Worm (Caenorhabditis elegans) whole organism, young adult: ENCODE results near the gene nspb-12.
A peak's percentile ranks its signal among the peaks of the same experiment; 100 is the strongest.

Experiments used
- B0035.1 ChIP-seq: sonication (generic microtip); optimal IDR thresholded peaks from 2 replicates; lab custom pipeline; 2016; ENCODE audit warnings: missing genetic modification characterization, mild to moderate bottlenecking, missing compliant biosample characterization, missing genotype, missing genetic modification reagents
- B0261.1 ChIP-seq: sonication (generic microtip); optimal IDR thresholded peaks from 2 replicates; lab custom pipeline; 2016; ENCODE audit warnings: mild to moderate bottlenecking, missing genetic modification characterization, moderate library complexity, missing compliant biosample characterization
- B0336.3 ChIP-seq: fragments of 200-800 bp; sonication (Bioruptor generic); IDR thresholded peaks from 2 replicates; pipeline ENCODE4 v1.3.6; 2022; ENCODE audit warnings: missing genetic modification characterization, missing compliant biosample characterization
- C17E4.6 ChIP-seq: fragments of 200-800 bp; sonication (Bioruptor generic); IDR thresholded peaks from 2 replicates; pipeline ENCODE4 v1.3.6; 2022; ENCODE audit warnings: missing genetic modification reagents, missing genetic modification characterization, missing compliant biosample characterization
- D2030.7 ChIP-seq: fragments of 200-800 bp; sonication (Bioruptor generic); IDR thresholded peaks from 2 replicates; pipeline ENCODE4 v1.3.6; 2022; ENCODE audit warnings: missing genetic modification reagents, missing genetic modification characterization, missing compliant biosample characterization
- F10E7.11 ChIP-seq: sonication (generic microtip); optimal IDR thresholded peaks from 2 replicates; lab custom pipeline; 2017; ENCODE audit warnings: mild to moderate bottlenecking, missing genetic modification characterization, moderate library complexity, missing compliant biosample characterization
- F22D6.2 ChIP-seq: sonication (generic microtip); optimal IDR thresholded peaks from 2 replicates; lab custom pipeline; 2016; ENCODE audit warnings: mild to moderate bottlenecking, missing genetic modification characterization, missing compliant biosample characterization
- F37B4.10 ChIP-seq: fragments of 200-800 bp; sonication (Bioruptor generic); IDR thresholded peaks from 2 replicates; pipeline ENCODE4 v1.3.6; 2022; ENCODE audit warnings: missing genetic modification characterization, missing compliant biosample characterization
- F52B5.7 ChIP-seq: sonication (generic microtip); optimal IDR thresholded peaks from 2 replicates; lab custom pipeline; 2016; ENCODE audit warnings: mild to moderate bottlenecking, missing genetic modification characterization, missing compliant biosample characterization
- T26A5.8 ChIP-seq: sonication (generic microtip); optimal IDR thresholded peaks from 2 replicates; lab custom pipeline; 2016; ENCODE audit warnings: missing genetic modification characterization, missing compliant biosample characterization
- Y53F4B.3 ChIP-seq: fragments of 200-800 bp; sonication (Bioruptor generic); IDR thresholded peaks from 2 replicates; pipeline ENCODE4 v1.3.6; 2022; ENCODE audit warnings: missing genetic modification reagents, missing genetic modification characterization, missing compliant biosample characterization
- Y53G8AR.9 ChIP-seq: fragments of 200-800 bp; sonication (Bioruptor generic); conservative IDR thresholded peaks from 2 replicates; pipeline ENCODE4 v1.3.6; 2022; ENCODE audit warnings: missing genetic modification reagents, missing genetic modification characterization, missing compliant biosample characterization
- Y56A3A.18 ChIP-seq: fragments of 200-800 bp; sonication (Bioruptor generic); IDR thresholded peaks from 2 replicates; pipeline ENCODE4 v1.3.6; 2022; ENCODE audit warnings: missing genetic modification reagents, missing genetic modification characterization, missing compliant biosample characterization
- Y67H2A.10 ChIP-seq: fragments of 200-800 bp; sonication (Bioruptor generic); conservative IDR thresholded peaks from 2 replicates; pipeline ENCODE4 v1.3.6; 2022; ENCODE audit warnings: missing genetic modification reagents, missing genetic modification characterization, missing compliant biosample characterization
- Y95B8A.8 ChIP-seq: fragments of 200-800 bp; sonication (Bioruptor generic); IDR thresholded peaks from 2 replicates; pipeline ENCODE4 v1.3.6; 2022; ENCODE audit warnings: missing genetic modification reagents, missing genetic modification characterization, missing compliant biosample characterization
- akir-1 ChIP-seq: fragments of 200-800 bp; sonication (Bioruptor generic); optimal IDR thresholded peaks from 2 replicates; lab custom pipeline; 2018; ENCODE audit warnings: mild to moderate bottlenecking, missing genetic modification characterization, moderate library complexity, missing compliant biosample characterization
- atf-7 ChIP-seq: sonication (generic microtip); optimal IDR thresholded peaks from 2 replicates; lab custom pipeline; 2017; ENCODE audit warnings: mild to moderate bottlenecking, missing genetic modification characterization, missing compliant biosample characterization
- bed-2 ChIP-seq: fragments of 200-800 bp; sonication (Bioruptor generic); IDR thresholded peaks from 2 replicates; pipeline ENCODE4 v1.3.6; 2022; ENCODE audit warnings: missing genetic modification reagents, missing genetic modification characterization, missing compliant biosample characterization
- ccch-3 ChIP-seq: fragments of 200-800 bp; sonication (Bioruptor generic); optimal IDR thresholded peaks from 2 replicates; lab custom pipeline; 2018; ENCODE audit warnings: mild to moderate bottlenecking, missing genetic modification characterization, missing compliant biosample characterization
- cebp-2 ChIP-seq: fragments of 200-800 bp; sonication (Bioruptor generic); IDR thresholded peaks from 2 replicates; pipeline ENCODE4 v1.3.6; 2022; ENCODE audit warnings: missing genetic modification characterization, missing compliant biosample characterization
- ceh-100 ChIP-seq: fragments of 200-800 bp; sonication (Bioruptor generic); IDR thresholded peaks from 2 replicates; pipeline ENCODE4 v1.3.6; 2022; ENCODE audit warnings: missing genetic modification reagents, missing genetic modification characterization, missing compliant biosample characterization
- ceh-40 ChIP-seq: fragments of 200-800 bp; sonication (Bioruptor generic); IDR thresholded peaks from 2 replicates; pipeline ENCODE4 v1.3.6; 2022; ENCODE audit warnings: missing genetic modification characterization, missing compliant biosample characterization
- efl-1 ChIP-seq: fragments of 150-350 bp; optimal IDR thresholded peaks from 2 replicates; lab custom pipeline; 2014; ENCODE audit warnings: missing biosample characterization, missing genetic modification reagents, missing genetic modification characterization
- egl-18 ChIP-seq: fragments of 200-800 bp; sonication (Bioruptor generic); IDR thresholded peaks from 2 replicates; pipeline ENCODE4 v1.3.6; 2022; ENCODE audit warnings: missing genetic modification reagents, missing genetic modification characterization, missing compliant biosample characterization
- egrh-3 ChIP-seq: fragments of 200-800 bp; sonication (Bioruptor generic); IDR thresholded peaks from 2 replicates; pipeline ENCODE4 v1.3.6; 2022; ENCODE audit warnings: missing genetic modification reagents, missing genetic modification characterization, missing compliant biosample characterization
- fkh-3 ChIP-seq: sonication (generic microtip); optimal IDR thresholded peaks from 2 replicates; lab custom pipeline; 2016; ENCODE audit warnings: mild to moderate bottlenecking, missing genetic modification characterization, missing compliant biosample characterization
- gei-17 ChIP-seq: fragments of 200-800 bp; sonication (Bioruptor generic); optimal IDR thresholded peaks from 2 replicates; lab custom pipeline; 2018; ENCODE audit warnings: mild to moderate bottlenecking, missing genetic modification characterization, missing compliant biosample characterization
- him-1 ChIP-seq: sonication (generic microtip); optimal IDR thresholded peaks from 2 replicates; lab custom pipeline; 2016; ENCODE audit warnings: missing genotype, missing genetic modification reagents, missing genetic modification characterization, missing compliant biosample characterization
- hsf-1 ChIP-seq: fragments of 200-800 bp; sonication (Bioruptor generic); IDR thresholded peaks from 2 replicates; pipeline ENCODE4 v1.3.6; 2022; ENCODE audit warnings: missing genetic modification reagents, missing genetic modification characterization, missing compliant biosample characterization
- lir-1 ChIP-seq: fragments of 200-800 bp; sonication (Bioruptor generic); conservative IDR thresholded peaks from 2 replicates; pipeline ENCODE4 v1.3.6; 2022; ENCODE audit warnings: missing genetic modification reagents, missing genetic modification characterization, missing compliant biosample characterization
- lsl-1 ChIP-seq: fragments of 200-800 bp; sonication (Bioruptor generic); optimal IDR thresholded peaks from 2 replicates; lab custom pipeline; 2018; ENCODE audit warnings: mild to moderate bottlenecking, missing genetic modification characterization, moderate library complexity, missing compliant biosample characterization
- madf-10 ChIP-seq: sonication (generic microtip); optimal IDR thresholded peaks from 2 replicates; lab custom pipeline; 2016; ENCODE audit warnings: mild to moderate bottlenecking, missing genetic modification characterization, missing compliant biosample characterization
- madf-8 ChIP-seq: fragments of 200-800 bp; sonication (Bioruptor generic); conservative IDR thresholded peaks from 2 replicates; pipeline ENCODE4 v1.3.6; 2022; ENCODE audit warnings: missing genetic modification reagents, missing genetic modification characterization, missing compliant biosample characterization
- mcd-1 ChIP-seq: fragments of 200-800 bp; sonication (Bioruptor generic); IDR thresholded peaks from 2 replicates; pipeline ENCODE4 v1.3.6; 2022; ENCODE audit warnings: missing genetic modification reagents, missing genetic modification characterization, missing compliant biosample characterization
- nhr-80 ChIP-seq: sonication (generic microtip); optimal IDR thresholded peaks from 2 replicates; lab custom pipeline; 2016; ENCODE audit warnings: missing genetic modification characterization, missing compliant biosample characterization
- pbrm-1 ChIP-seq: fragments of 200-800 bp; sonication (Bioruptor generic); IDR thresholded peaks from 2 replicates; pipeline ENCODE4 v1.3.6; 2022; ENCODE audit warnings: missing genetic modification reagents, missing genetic modification characterization, missing compliant biosample characterization
- pha-4 ChIP-seq: fragments of 150-350 bp; sonication (generic microtip); optimal IDR thresholded peaks from 2 replicates; lab custom pipeline; 2014; ENCODE audit warnings: missing biosample characterization, missing genetic modification reagents, missing genetic modification characterization
- rcor-1 ChIP-seq: fragments of 200-800 bp; sonication (Bioruptor generic); IDR thresholded peaks from 2 replicates; pipeline ENCODE4 v1.3.6; 2022; ENCODE audit warnings: missing genetic modification reagents, missing genetic modification characterization, missing compliant biosample characterization
- repo-1 ChIP-seq: sonication (generic microtip); optimal IDR thresholded peaks from 2 replicates; lab custom pipeline; 2017; ENCODE audit warnings: mild to moderate bottlenecking, missing genetic modification characterization, missing compliant biosample characterization
- sea-2 ChIP-seq: fragments of 200-800 bp; sonication (Bioruptor generic); IDR thresholded peaks from 2 replicates; pipeline ENCODE4 v1.3.6; 2022; ENCODE audit warnings: missing genetic modification characterization, missing compliant biosample characterization
- snpc-1.3 ChIP-seq: sonication (generic microtip); optimal IDR thresholded peaks from 2 replicates; lab custom pipeline; 2017; ENCODE audit warnings: missing genetic modification characterization, mild to moderate bottlenecking, missing compliant biosample characterization, antibody characterized with exemption, moderate library complexity, missing genotype, missing genetic modification reagents; ENCODE audit not compliant: insufficient read depth
- snpc-3.4 ChIP-seq: sonication (generic microtip); optimal IDR thresholded peaks from 2 replicates; lab custom pipeline; 2017; ENCODE audit warnings: missing genetic modification characterization, mild to moderate bottlenecking, missing compliant biosample characterization, antibody characterized with exemption, moderate library complexity, missing genotype, missing genetic modification reagents
- snpc-4 ChIP-seq, 5 experiments: fragments of 150-350 bp in 1 of 5; sonication (generic microtip) in 4 of 5; optimal IDR thresholded peaks; 2 replicates each; lab custom pipeline; 2014 to 2018; ENCODE audit warnings: missing genetic modification characterization in 5 of 5, missing biosample characterization in 3 of 5, antibody characterized with exemption in 2 of 5, mild to moderate bottlenecking in 2 of 5, missing compliant biosample characterization in 2 of 5, missing genotype in 2 of 5, moderate library complexity in 2 of 5, missing genetic modification reagents in 1 of 5
- sptf-2 ChIP-seq: fragments of 200-800 bp; sonication (Bioruptor generic); optimal IDR thresholded peaks from 2 replicates; lab custom pipeline; 2018; ENCODE audit warnings: mild to moderate bottlenecking, missing genetic modification characterization, missing compliant biosample characterization
- tbx-9 ChIP-seq: sonication (generic microtip); optimal IDR thresholded peaks from 2 replicates; lab custom pipeline; 2016; ENCODE audit warnings: borderline replicate concordance, missing genetic modification characterization, inconsistent platforms, missing compliant biosample characterization
- tlf-1 ChIP-seq: fragments of 200-800 bp; sonication (Bioruptor generic); optimal IDR thresholded peaks from 2 replicates; lab custom pipeline; 2018; ENCODE audit warnings: mild to moderate bottlenecking, missing genetic modification characterization, missing compliant biosample characterization
- ztf-3 ChIP-seq: fragments of 200-800 bp; sonication (Bioruptor generic); optimal IDR thresholded peaks from 2 replicates; lab custom pipeline; 2018; ENCODE audit warnings: mild to moderate bottlenecking, missing genetic modification characterization, missing compliant biosample characterization
- ztf-6 ChIP-seq: fragments of 200-800 bp; sonication (Bioruptor generic); IDR thresholded peaks from 2 replicates; pipeline ENCODE4 v1.3.6; 2022; ENCODE audit warnings: missing genetic modification reagents, missing genetic modification characterization, missing compliant biosample characterization

nspb-12 gene

ce11 chrIII:5554884-5555500 lies 13.6 kb downstream of the nspb-12 start, which contains the start of the genes nmad-1 and hach-1 (continued):
- TF ChIP-seq snpc-1.3 (tag; lab: Kevin White, UChicago) (peak; percentile 93), sea-2 (no peak), cebp-2 (no peak), fkh-3 (tag; lab: Kevin White, UChicago) (no peak), F10E7.11 (tag; lab: Kevin White, UChicago) (peak; percentile 19), snpc-3.4 (tag; lab: Kevin White, UChicago) (peak; percentile 88), bed-2 (no peak), egrh-3 (peak; percentile 32; the same call in 1 of the 2 replicates), lsl-1 (peak; percentile 58), sptf-2 (GFP tag; lab: Kevin White, UChicago) (no peak), lir-1 (GFP tag; lab: Robert Waterston, UW) (peak; percentile 37; the same call in 1 of the 2 replicates), D2030.7 (GFP tag; lab: Robert Waterston, UW) (peak; percentile 64; the same call in 1 of the 2 replicates), egl-18 (GFP tag; lab: Robert Waterston, UW) (no peak), rcor-1 (GFP tag; lab: Robert Waterston, UW) (peak; percentile 58), Y95B8A.8 (GFP tag; lab: Robert Waterston, UW) (no peak), repo-1 (tag; lab: Kevin White, UChicago) (no peak), F52B5.7 (tag; lab: Kevin White, UChicago) (peak; percentile 19), F22D6.2 (tag; lab: Kevin White, UChicago) (peak; percentile 6), B0261.1 (tag; lab: Kevin White, UChicago) (no peak), pbrm-1 (peak; percentile 78), him-1 (peak; percentile 5), C17E4.6 (GFP tag; lab: Robert Waterston, UW) (no peak), atf-7 (tag; lab: Kevin White, UChicago) (no peak), Y53F4B.3 (GFP tag; lab: Robert Waterston, UW) (no peak), ztf-3 (GFP tag; lab: Kevin White, UChicago) (no peak), hsf-1 (no peak), gei-17 (GFP tag; lab: Kevin White, UChicago) (no peak), nhr-80 (peak; percentile 24), ccch-3 (GFP tag; lab: Kevin White, UChicago) (no peak), B0336.3 (peak; percentile 67), B0035.1 (tag; lab: Kevin White, UChicago) (no peak), snpc-4 (GFP tag; optimal IDR thresholded peaks at IDR 0.05; lab: Kevin White, UChicago) (peak; percentile 73), snpc-4 (tag; optimal IDR thresholded peaks at IDR 0.05; lab: Kevin White, UChicago) (peak in 3 of 4 experiments; percentile 60 to 76 (median 75)), efl-1 (GFP tag; lab: Kevin White, UChicago) (peak; percentile 36), ztf-6 (GFP tag; lab: Robert Waterston, UW) (no peak), tbx-9 (tag; lab: Kevin White, UChicago) (no peak), madf-8 (peak; percentile 37; the same call in 1 of the 2 replicates), Y53G8AR.9 (GFP tag; lab: Robert Waterston, UW) (no peak), Y67H2A.10 (GFP tag; lab: Robert Waterston, UW) (no peak), madf-10 (peak; percentile 43), akir-1 (GFP tag; lab: Kevin White, UChicago) (no peak), tlf-1 (GFP tag; lab: Kevin White, UChicago) (peak; percentile 38), F37B4.10 (no peak), mcd-1 (GFP tag; lab: Robert Waterston, UW) (peak; percentile 74), pha-4 (tag; lab: Kevin White, UChicago) (no peak), ceh-100 (GFP tag; lab: Robert Waterston, UW) (peak; percentile 63; the same call in 1 of the 2 replicates), ceh-40 (GFP tag; lab: Robert Waterston, UW) (no peak), Y56A3A.18 (GFP tag; lab: Robert Waterston, UW) (no peak), T26A5.8 (tag; lab: Kevin White, UChicago) (no peak)
